Worm (Caenorhabditis elegans) whole organism, L1 larva: ENCODE data around the gene srv-13.

Experiments
- C34B4.2 ChIP-seq: sonication (generic microtip); optimal IDR thresholded peaks from 2 replicates; lab custom pipeline; 2017; ENCODE audit warnings: mild to moderate bottlenecking, missing genetic modification characterization, missing compliant biosample characterization
- F16B12.6 ChIP-seq: fragments of 150-350 bp; optimal IDR thresholded peaks from 2 replicates; lab custom pipeline; 2014; ENCODE audit warnings: missing biosample characterization, missing genetic modification characterization
- Y116A8C.19 ChIP-seq: sonication (generic microtip); optimal IDR thresholded peaks from 2 replicates; lab custom pipeline; 2016; ENCODE audit warnings: missing compliant biosample characterization, missing genetic modification characterization, borderline replicate concordance
- aha-1 ChIP-seq: fragments of 150-350 bp; optimal IDR thresholded peaks from 2 replicates; lab custom pipeline; 2014; ENCODE audit warnings: missing biosample characterization, missing genetic modification characterization
- alr-1 ChIP-seq: fragments of 200-800 bp; sonication (Bioruptor generic); optimal IDR thresholded peaks from 2 replicates; lab custom pipeline; 2018; ENCODE audit warnings: borderline replicate concordance, mild to moderate bottlenecking, missing genetic modification characterization, missing compliant biosample characterization
- ama-1 ChIP-seq: fragments of 150-350 bp; optimal IDR thresholded peaks from 2 replicates; lab custom pipeline; 2014
- blmp-1 ChIP-seq: fragments of 150-350 bp; optimal IDR thresholded peaks from 2 replicates; lab custom pipeline; 2014; ENCODE audit warnings: missing biosample characterization, missing genetic modification characterization
- ceh-63 ChIP-seq: fragments of 200-800 bp; sonication (Bioruptor generic); optimal IDR thresholded peaks from 2 replicates; lab custom pipeline; 2018; ENCODE audit warnings: mild to moderate bottlenecking, missing genetic modification characterization, missing compliant biosample characterization
- ceh-82 ChIP-seq, 3 experiments: fragments of 150-350 bp in 1 of 3; sonication (generic microtip) in 2 of 3; optimal IDR thresholded peaks; 2 replicates each; lab custom pipeline; 2014 to 2017; ENCODE audit warnings: missing biosample characterization in 3 of 3, missing genetic modification characterization in 3 of 3
- dpl-1 ChIP-seq, 3 experiments: fragments of 150-350 bp in 2 of 3; sonication (generic microtip) in 1 of 3; optimal IDR thresholded peaks; 2 replicates each; lab custom pipeline; 2014 to 2017; ENCODE audit warnings: missing biosample characterization in 3 of 3, missing genetic modification characterization in 3 of 3, missing genetic modification reagents in 3 of 3
- efl-1 ChIP-seq, 4 experiments: fragments of 150-350 bp; optimal IDR thresholded peaks in 3 of 4; peaks in 1 of 4; 1 replicate in 1 of 4; 2 replicates in 3 of 4; lab custom pipeline; 2014; ENCODE audit warnings: missing biosample characterization in 2 of 4, missing genetic modification characterization in 2 of 4, missing genetic modification reagents in 2 of 4
- efl-3 ChIP-seq: fragments of 200-800 bp; sonication (Bioruptor generic); optimal IDR thresholded peaks from 2 replicates; lab custom pipeline; 2018; ENCODE audit warnings: mild to moderate bottlenecking, missing genetic modification characterization, missing compliant biosample characterization
- egl-13 ChIP-seq: sonication (generic microtip); optimal IDR thresholded peaks from 2 replicates; lab custom pipeline; 2016; ENCODE audit warnings: missing genotype, missing genetic modification reagents, missing genetic modification characterization, missing compliant biosample characterization
- egl-27 ChIP-seq, 2 experiments: fragments of 150-350 bp in 1 of 2; sonication (generic microtip); optimal IDR thresholded peaks; 3 replicates each; lab custom pipeline; 2017 to 2018; ENCODE audit warnings: missing biosample characterization in 2 of 2, missing genetic modification characterization in 2 of 2, missing genetic modification reagents in 2 of 2
- elt-3 ChIP-seq, 6 experiments: fragments of 150-350 bp in 1 of 6; sonication (generic microtip); optimal IDR thresholded peaks; 2 replicates each; lab custom pipeline; 2017 to 2018; ENCODE audit warnings: missing biosample characterization in 6 of 6, missing genetic modification characterization in 6 of 6, inconsistent platforms in 1 of 6
- ets-5 ChIP-seq: fragments of 200-800 bp; sonication (Bioruptor generic); IDR thresholded peaks from 2 replicates; pipeline ENCODE4 v1.3.6; 2022; ENCODE audit warnings: missing genetic modification characterization, missing compliant biosample characterization
- fkh-10 ChIP-seq: sonication (generic microtip); optimal IDR thresholded peaks from 2 replicates; lab custom pipeline; 2017; ENCODE audit warnings: missing biosample characterization, missing genetic modification reagents, missing genetic modification characterization
- fkh-8 ChIP-seq: sonication (generic microtip); optimal IDR thresholded peaks from 2 replicates; lab custom pipeline; 2016; ENCODE audit warnings: mild to moderate bottlenecking, missing genetic modification characterization, missing compliant biosample characterization
- grh-1 ChIP-seq: fragments of 200-800 bp; sonication (Bioruptor generic); IDR thresholded peaks from 2 replicates; pipeline ENCODE4 v1.3.6; 2022; ENCODE audit warnings: missing genetic modification reagents, missing genetic modification characterization, missing compliant biosample characterization
- hlh-17 ChIP-seq: fragments of 200-800 bp; sonication (Bioruptor generic); optimal IDR thresholded peaks from 2 replicates; lab custom pipeline; 2018; ENCODE audit warnings: missing genetic modification characterization, mild to moderate bottlenecking, missing compliant biosample characterization, moderate library complexity, borderline replicate concordance
- isw-1 ChIP-seq: fragments of 200-800 bp; sonication (Bioruptor generic); IDR thresholded peaks from 2 replicates; pipeline ENCODE4 v1.3.6; 2022; ENCODE audit warnings: missing genetic modification characterization, missing compliant biosample characterization
- lin-14 ChIP-seq: fragments of 200-800 bp; sonication (Bioruptor generic); optimal IDR thresholded peaks from 2 replicates; lab custom pipeline; 2018; ENCODE audit warnings: mild to moderate bottlenecking, missing genetic modification characterization, moderate library complexity, missing compliant biosample characterization
- lin-15B ChIP-seq: fragments of 150-350 bp; sonication (generic microtip); optimal IDR thresholded peaks from 3 replicates; lab custom pipeline; 2014; ENCODE audit warnings: missing biosample characterization, missing genetic modification characterization
- lin-35 ChIP-seq, 2 experiments: fragments of 150-350 bp; optimal IDR thresholded peaks; 2 replicates each; lab custom pipeline; 2014; ENCODE audit warnings: missing biosample characterization in 2 of 2, missing genetic modification characterization in 2 of 2, missing genetic modification reagents in 2 of 2
- lir-3 ChIP-seq: sonication (generic microtip); optimal IDR thresholded peaks from 2 replicates; lab custom pipeline; 2016; ENCODE audit warnings: mild to moderate bottlenecking, missing genetic modification characterization, moderate library complexity, missing compliant biosample characterization; ENCODE audit not compliant: poor library complexity
- mab-9 ChIP-seq: fragments of 200-800 bp; sonication (Bioruptor generic); IDR thresholded peaks from 2 replicates; pipeline ENCODE4 v1.3.6; 2022; ENCODE audit warnings: missing genetic modification reagents, missing genetic modification characterization, missing compliant biosample characterization
- nhr-11 ChIP-seq: fragments of 150-350 bp; optimal IDR thresholded peaks from 2 replicates; lab custom pipeline; 2014; ENCODE audit warnings: missing biosample characterization, missing genetic modification characterization
- nhr-20 ChIP-seq: sonication (generic microtip); optimal IDR thresholded peaks from 2 replicates; lab custom pipeline; 2016; ENCODE audit warnings: mild to moderate bottlenecking, missing genetic modification characterization, missing compliant biosample characterization
- nhr-237 ChIP-seq: fragments of 150-350 bp; optimal IDR thresholded peaks from 2 replicates; lab custom pipeline; 2014; ENCODE audit warnings: missing biosample characterization, missing genetic modification characterization
- nhr-47 ChIP-seq: sonication (generic microtip); optimal IDR thresholded peaks from 2 replicates; lab custom pipeline; 2016; ENCODE audit warnings: mild to moderate bottlenecking, missing genetic modification characterization, moderate library complexity, missing compliant biosample characterization
- nhr-76 ChIP-seq: sonication (generic microtip); optimal IDR thresholded peaks from 2 replicates; lab custom pipeline; 2017; ENCODE audit warnings: missing biosample characterization, missing genetic modification characterization
- nhr-77 ChIP-seq: fragments of 150-350 bp; optimal IDR thresholded peaks from 2 replicates; lab custom pipeline; 2014; ENCODE audit warnings: missing biosample characterization, missing genetic modification characterization
- nhr-84 ChIP-seq: sonication (generic microtip); optimal IDR thresholded peaks from 2 replicates; lab custom pipeline; 2017; ENCODE audit warnings: missing biosample characterization, missing genetic modification characterization
- nhr-85 ChIP-seq: sonication (generic microtip); peaks from one replicate; lab custom pipeline; 2016; ENCODE audit warnings: missing genetic modification characterization, inconsistent platforms, missing compliant biosample characterization
- nhr-90 ChIP-seq: sonication (generic microtip); optimal IDR thresholded peaks from 2 replicates; lab custom pipeline; 2016; ENCODE audit warnings: mild to moderate bottlenecking, missing genetic modification characterization, missing compliant biosample characterization; ENCODE audit not compliant: poor library complexity
- pax-3 ChIP-seq: fragments of 200-800 bp; sonication (Bioruptor generic); optimal IDR thresholded peaks from 2 replicates; lab custom pipeline; 2018; ENCODE audit warnings: mild to moderate bottlenecking, missing genetic modification characterization, moderate library complexity, missing compliant biosample characterization
- rnt-1 ChIP-seq: sonication (generic microtip); optimal IDR thresholded peaks from 2 replicates; lab custom pipeline; 2016; ENCODE audit warnings: mild to moderate bottlenecking, missing genetic modification characterization, moderate library complexity, missing compliant biosample characterization
- snpc-4 ChIP-seq: fragments of 150-350 bp; optimal IDR thresholded peaks from 2 replicates; lab custom pipeline; 2014; ENCODE audit warnings: missing biosample characterization, missing genetic modification characterization
- sptf-1 ChIP-seq: fragments of 150-350 bp; optimal IDR thresholded peaks from 2 replicates; lab custom pipeline; 2014; ENCODE audit warnings: missing biosample characterization, missing genetic modification characterization
- swsn-7 ChIP-seq: sonication (generic microtip); optimal IDR thresholded peaks from 2 replicates; lab custom pipeline; 2016; ENCODE audit warnings: missing genetic modification characterization, missing compliant biosample characterization
- unc-130 ChIP-seq: fragments of 150-350 bp; optimal IDR thresholded peaks from 2 replicates; lab custom pipeline; 2017; ENCODE audit warnings: missing biosample characterization, missing genetic modification characterization, inconsistent platforms
- unc-62 ChIP-seq: fragments of 150-350 bp; optimal IDR thresholded peaks from 2 replicates; lab custom pipeline; 2014; ENCODE audit warnings: missing biosample characterization, missing genetic modification reagents, missing genetic modification characterization
- unc-86 ChIP-seq: sonication (generic microtip); optimal IDR thresholded peaks from 2 replicates; lab custom pipeline; 2016; ENCODE audit warnings: missing genetic modification characterization, missing compliant biosample characterization
- unc-98 ChIP-seq: fragments of 200-800 bp; sonication (Bioruptor generic); IDR thresholded peaks from 2 replicates; pipeline ENCODE4 v1.3.6; 2022; ENCODE audit warnings: missing genetic modification characterization, missing compliant biosample characterization
- vab-15 ChIP-seq: sonication (generic microtip); optimal IDR thresholded peaks from 2 replicates; lab custom pipeline; 2017; ENCODE audit warnings: missing genotype, mild to moderate bottlenecking, missing genetic modification characterization, missing compliant biosample characterization
- xbp-1 ChIP-seq: sonication (generic microtip); optimal IDR thresholded peaks from 2 replicates; lab custom pipeline; 2016; ENCODE audit warnings: missing genetic modification characterization, missing compliant biosample characterization
- zag-1 ChIP-seq: fragments of 150-350 bp; optimal IDR thresholded peaks from 2 replicates; lab custom pipeline; 2014; ENCODE audit warnings: missing biosample characterization, missing genetic modification characterization
- zip-4 ChIP-seq: fragments of 200-800 bp; sonication (Bioruptor generic); optimal IDR thresholded peaks from 2 replicates; lab custom pipeline; 2018; ENCODE audit warnings: mild to moderate bottlenecking, missing genetic modification characterization, moderate library complexity, missing compliant biosample characterization
- ztf-11 ChIP-seq, 2 experiments: sonication (generic microtip); optimal IDR thresholded peaks; 2 replicates each; lab custom pipeline; 2016 to 2017; ENCODE audit warnings: missing genetic modification characterization in 2 of 2, missing biosample characterization in 1 of 2, missing compliant biosample characterization in 1 of 2

srv-13 gene

ce11 chrIV:6376473-6377115 lies 28.4 kb upstream of the srv-13 start, which contains the start of the genes hrpf-2 and bli-6 (continued):
- TF ChIP-seq swsn-7 (tag; lab: Kevin White, UChicago) (peak; percentile 72), zag-1 (tag; lab: Kevin White, UChicago) (no peak), unc-98 (GFP tag; lab: Robert Waterston, UW) (no peak), nhr-237 (tag; lab: Kevin White, UChicago) (no peak), ceh-82 (tag; optimal IDR thresholded peaks at IDR 0.05; lab: Kevin White, UChicago) (peak; percentile 20 to 78 (median 46)), fkh-10 (no peak), ama-1 (lab: Kevin White, UChicago) (no peak), nhr-90 (tag; lab: Kevin White, UChicago) (peak; percentile 63), grh-1 (GFP tag; lab: Robert Waterston, UW) (no peak), nhr-20 (tag; lab: Kevin White, UChicago) (peak; percentile 78), lin-14 (peak; percentile 77), egl-13 (tag; lab: Kevin White, UChicago) (peak; percentile 54), lir-3 (tag; lab: Kevin White, UChicago) (peak; percentile 57), efl-1 (optimal IDR thresholded peaks at IDR 0.05; lab: Kevin White, UChicago) (peak; percentile 87), efl-1 (GFP tag; optimal IDR thresholded peaks at IDR 0.05 in 1 of 2; lab: Kevin White, UChicago) (peak; percentile 83 to 98), hlh-17 (GFP tag; lab: Kevin White, UChicago) (no peak), mab-9 (GFP tag; lab: Robert Waterston, UW) (no peak), nhr-77 (peak; percentile 58), lin-35 (GFP tag; optimal IDR thresholded peaks at IDR 0.05; lab: Kevin White, UChicago) (peak; percentile 85 to 91), egl-27 (tag; optimal IDR thresholded peaks at IDR 0.05; lab: Kevin White, UChicago) (no peak), nhr-76 (tag; lab: Kevin White, UChicago) (no peak), xbp-1 (tag; lab: Kevin White, UChicago) (peak; percentile 74), zip-4 (GFP tag; lab: Kevin White, UChicago) (peak; percentile 3), nhr-47 (tag; lab: Kevin White, UChicago) (peak; percentile 85), nhr-11 (no peak), unc-130 (tag; lab: Kevin White, UChicago) (peak; percentile 34), ets-5 (GFP tag; lab: Robert Waterston, UW) (no peak), fkh-8 (tag; lab: Kevin White, UChicago) (peak; percentile 64), alr-1 (tag; lab: Kevin White, UChicago) (no peak), lin-15B (tag; lab: Kevin White, UChicago) (peak; percentile 93), efl-3 (no peak), pax-3 (tag; lab: Kevin White, UChicago) (no peak), ceh-63 (no peak), vab-15 (tag; lab: Kevin White, UChicago) (peak; percentile 5), Y116A8C.19 (no peak), ztf-11 (tag; optimal IDR thresholded peaks at IDR 0.05; lab: Kevin White, UChicago) (peak in 1 of 2 experiments; percentile 31), isw-1 (GFP tag; lab: Robert Waterston, UW) (peak; percentile 61), nhr-84 (tag; lab: Kevin White, UChicago) (no peak), snpc-4 (peak; percentile 59), C34B4.2 (no peak), aha-1 (no peak), rnt-1 (peak; percentile 82), unc-86 (tag; lab: Kevin White, UChicago) (peak; percentile 77), sptf-1 (tag; lab: Kevin White, UChicago) (no peak), F16B12.6 (tag; lab: Kevin White, UChicago) (peak; percentile 95), unc-62 (no peak), dpl-1 (GFP tag; optimal IDR thresholded peaks at IDR 0.05; lab: Kevin White, UChicago) (peak; percentile 79 to 87 (median 86)), elt-3 (tag; optimal IDR thresholded peaks at IDR 0.05; lab: Kevin White, UChicago) (peak in 2 of 6 experiments; percentile 66 to 70), blmp-1 (tag; lab: Kevin White, UChicago) (no peak), nhr-85 (tag; lab: Kevin White, UChicago) (peak; percentile 86)
